In the genomic region with DNA sequence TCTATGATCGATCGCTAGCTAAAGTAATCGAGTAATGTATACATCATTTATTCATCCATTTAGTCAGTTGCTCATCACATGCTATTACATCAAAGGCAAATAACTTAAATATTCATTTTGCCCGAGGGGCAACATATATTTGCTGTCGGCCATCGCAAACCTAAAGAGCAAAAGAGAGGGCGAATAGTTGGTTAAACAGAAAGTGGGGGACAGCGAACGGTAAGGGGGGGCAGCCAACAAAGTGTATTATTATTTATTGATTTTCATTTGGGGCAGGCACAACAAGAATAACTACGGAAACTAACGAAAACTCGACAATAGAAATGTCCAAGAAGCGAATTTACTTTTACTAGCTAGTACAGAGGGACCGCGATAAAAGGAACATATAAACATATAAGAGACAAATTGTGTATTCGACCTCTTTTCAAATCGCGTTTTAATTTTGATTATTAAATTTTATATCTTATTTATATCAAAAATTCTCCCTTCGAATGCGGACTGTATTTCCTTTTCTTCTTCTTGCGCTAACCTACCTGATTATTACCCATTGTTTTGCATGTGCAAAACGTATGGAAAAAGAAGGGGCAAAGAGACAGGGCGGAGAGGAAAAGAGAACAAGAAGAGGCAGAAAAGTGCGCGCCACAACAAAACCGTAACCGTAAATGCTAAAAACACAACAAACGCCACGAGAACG, we compare ENCODE assay signal across 2 fruit fly cellular contexts.
A peak's percentile ranks its signal among the peaks of the same experiment; 100 is the strongest.
TF ChIP-seq lines count a peak whose summit lies in the region.

No protein-coding gene starts in this region.

TF ChIP-seq in whole organism, adult, 20 proteins besides CTCF, POLR2A, EP300 and RAD21 (continued from another document):
- TF ChIP-seq cic (GFP tag; optimal IDR thresholded peaks at IDR 0.05; lab: Kevin White, UChicago), result peak; percentile 47
- no peak for TF ChIP-seq Hr96 (GFP tag; optimal IDR thresholded peaks at IDR 0.05; lab: Kevin White, UChicago)
- no peak for TF ChIP-seq tj (GFP tag; optimal IDR thresholded peaks at IDR 0.05; lab: Kevin White, UChicago)
TF ChIP-seq in whole organism, adult: peak in this region for 10.

TF ChIP-seq in whole organism, embryonic, 481 proteins besides CTCF, POLR2A, EP300 and RAD21 (continued from another document and continues in another):
- TF ChIP-seq CG12942 (GFP tag; optimal IDR thresholded peaks at IDR 0.05; lab: Kevin White, UChicago), result no peak
- no peak for TF ChIP-seq ssp (GFP tag; IDR thresholded peaks at IDR 0.05; lab: Robert Waterston, UW)
- TF ChIP-seq vvl (GFP tag; IDR thresholded peaks at IDR 0.05; lab: Robert Waterston, UW), result no peak
- no peak for TF ChIP-seq CG8944 (GFP tag; optimal IDR thresholded peaks at IDR 0.05; lab: Kevin White, UChicago)
- TF ChIP-seq CG15514 (GFP tag; optimal IDR thresholded peaks at IDR 0.05; lab: Kevin White, UChicago), result peak; percentile 33
- TF ChIP-seq z (GFP tag; IDR thresholded peaks at IDR 0.05; lab: Robert Waterston, UW), result no peak
- TF ChIP-seq Xrp1 (GFP tag; IDR thresholded peaks at IDR 0.05; lab: Robert Waterston, UW), result peak; percentile 57; the same call in 1 of the 2 replicates
- TF ChIP-seq CG9797 (GFP tag; optimal IDR thresholded peaks at IDR 0.05; lab: Kevin White, UChicago), result no peak
- TF ChIP-seq CG3995 (GFP tag; optimal IDR thresholded peaks at IDR 0.05; lab: Kevin White, UChicago), result no peak
- TF ChIP-seq Ets65A (GFP tag; lab: Kevin White, UChicago), result peak; percentile 89
- no peak for TF ChIP-seq pan (optimal IDR thresholded peaks at IDR 0.05; lab: Kevin White, UChicago)
- peak in 1 of 2 experiments; percentile 45 for TF ChIP-seq pan (GFP tag; optimal IDR thresholded peaks at IDR 0.05 in 1 of 2, IDR thresholded peaks at IDR 0.05 in 1 of 2)
- TF ChIP-seq CG4360 (GFP tag; IDR thresholded peaks at IDR 0.05; lab: Robert Waterston, UW), result peak; percentile 34; the same call in 1 of the 2 replicates
- TF ChIP-seq Spps (tag; optimal IDR thresholded peaks at IDR 0.05; lab: Kevin White, UChicago), result no peak
- TF ChIP-seq Nf-YC (tag; optimal IDR thresholded peaks at IDR 0.05; lab: Kevin White, UChicago), result no peak
- TF ChIP-seq klu (GFP tag; IDR thresholded peaks at IDR 0.05; lab: Robert Waterston, UW), result no peak
- peak; percentile 42; the same call in 1 of the 2 replicates for TF ChIP-seq CG32767 (GFP tag; IDR thresholded peaks at IDR 0.05; lab: Robert Waterston, UW)
- TF ChIP-seq CG9609 (GFP tag; optimal IDR thresholded peaks at IDR 0.05; lab: Kevin White, UChicago), result no peak
- TF ChIP-seq psq (GFP tag; optimal IDR thresholded peaks at IDR 0.05; lab: Kevin White, UChicago), result no peak
- peak; percentile 46 for TF ChIP-seq B-H1 (GFP tag; IDR thresholded peaks at IDR 0.05; lab: Robert Waterston, UW)
- TF ChIP-seq CG2116 (GFP tag; optimal IDR thresholded peaks at IDR 0.05; lab: Kevin White, UChicago), result no peak
- no peak for TF ChIP-seq Ssrp (tag; optimal IDR thresholded peaks at IDR 0.05; lab: Kevin White, UChicago)
- TF ChIP-seq Atf6 (GFP tag; IDR thresholded peaks at IDR 0.05; lab: Robert Waterston, UW), result peak; percentile 90
- TF ChIP-seq CG32772 (GFP tag; IDR thresholded peaks at IDR 0.05; lab: Robert Waterston, UW), result 0 out of 2 replicates have a peak, but pooled peaks have one; percentile 15
- no peak for TF ChIP-seq dan (GFP tag; IDR thresholded peaks at IDR 0.05; lab: Robert Waterston, UW)
- TF ChIP-seq C15 (GFP tag; IDR thresholded peaks at IDR 0.05; lab: Robert Waterston, UW), result 0 out of 3 replicates have a peak, but pooled peaks have one; percentile 5
- no peak for TF ChIP-seq CG31388 (GFP tag; optimal IDR thresholded peaks at IDR 0.05; lab: Kevin White, UChicago)
- TF ChIP-seq chn (GFP tag; optimal IDR thresholded peaks at IDR 0.05; lab: Kevin White, UChicago), result no peak
- no peak for TF ChIP-seq kah (GFP tag; optimal IDR thresholded peaks at IDR 0.05; lab: Kevin White, UChicago)
- TF ChIP-seq gce (GFP tag; IDR thresholded peaks at IDR 0.05; lab: Robert Waterston, UW), result no peak; the same call in 2 of the 3 replicates
- TF ChIP-seq cwo (GFP tag; optimal IDR thresholded peaks at IDR 0.05; lab: Kevin White, UChicago), result peak; percentile 5
- peak; percentile 22 for TF ChIP-seq ind (GFP tag; optimal IDR thresholded peaks at IDR 0.05; lab: Kevin White, UChicago)
- peak; percentile 17 for TF ChIP-seq CG15011 (GFP tag; optimal IDR thresholded peaks at IDR 0.05; lab: Kevin White, UChicago)
- no peak for TF ChIP-seq CG8089 (GFP tag; optimal IDR thresholded peaks at IDR 0.05; lab: Kevin White, UChicago)
- TF ChIP-seq br (optimal IDR thresholded peaks at IDR 0.05; lab: Kevin White, UChicago), result no peak
- no peak for TF ChIP-seq lov (optimal IDR thresholded peaks at IDR 0.05; lab: Kevin White, UChicago)
- TF ChIP-seq lov (GFP tag; IDR thresholded peaks at IDR 0.05; lab: Robert Waterston, UW), result no peak
- no peak for TF ChIP-seq Dll (GFP tag; IDR thresholded peaks at IDR 0.05; lab: Robert Waterston, UW; ENCODE audit: partially characterized antibody)
- no peak for TF ChIP-seq en (GFP tag; optimal IDR thresholded peaks at IDR 0.05; lab: Kevin White, UChicago)
- no peak for TF ChIP-seq YL-1 (GFP tag; optimal IDR thresholded peaks at IDR 0.05; lab: Kevin White, UChicago)
- no peak for TF ChIP-seq trem (tag; optimal IDR thresholded peaks at IDR 0.05; lab: Kevin White, UChicago)
- peak; percentile 60 for TF ChIP-seq dysf (GFP tag; IDR thresholded peaks at IDR 0.05; lab: Robert Waterston, UW)
- TF ChIP-seq Dip3 (GFP tag; optimal IDR thresholded peaks at IDR 0.05; lab: Kevin White, UChicago), result no peak
- TF ChIP-seq Doc3 (GFP tag; IDR thresholded peaks at IDR 0.05; lab: Robert Waterston, UW; ENCODE audit: partially characterized antibody), result no peak
- TF ChIP-seq jumu (GFP tag; optimal IDR thresholded peaks at IDR 0.05; lab: Kevin White, UChicago), result no peak
- no peak for TF ChIP-seq fru (optimal IDR thresholded peaks at IDR 0.05; lab: Kevin White, UChicago)
- TF ChIP-seq Lpt (GFP tag; optimal IDR thresholded peaks at IDR 0.05; lab: Kevin White, UChicago), result no peak
- no peak for TF ChIP-seq ftz-f1 (GFP tag; optimal IDR thresholded peaks at IDR 0.05; lab: Kevin White, UChicago)
- TF ChIP-seq CG18619 (GFP tag; optimal IDR thresholded peaks at IDR 0.05; lab: Kevin White, UChicago), result no peak
- TF ChIP-seq fd96Cb (tag; optimal IDR thresholded peaks at IDR 0.05; lab: Kevin White, UChicago), result peak; percentile 13
- TF ChIP-seq Hmr (GFP tag; optimal IDR thresholded peaks at IDR 0.05; lab: Kevin White, UChicago), result no peak
- no peak for TF ChIP-seq CG13296 (GFP tag; optimal IDR thresholded peaks at IDR 0.05; lab: Kevin White, UChicago)
- TF ChIP-seq gcm2 (GFP tag; optimal IDR thresholded peaks at IDR 0.05; lab: Kevin White, UChicago), result no peak
- no peak for TF ChIP-seq wor (GFP tag; IDR thresholded peaks at IDR 0.05; lab: Robert Waterston, UW)
- TF ChIP-seq Poxn (GFP tag; IDR thresholded peaks at IDR 0.05; lab: Robert Waterston, UW), result peak; percentile 41; the same call in 1 of the 2 replicates
- TF ChIP-seq dati (GFP tag; IDR thresholded peaks at IDR 0.05; lab: Robert Waterston, UW), result no peak
- TF ChIP-seq amos (GFP tag; IDR thresholded peaks at IDR 0.05; lab: Robert Waterston, UW; ENCODE audit: partially characterized antibody), result no peak
- peak; percentile 65 for TF ChIP-seq crol (GFP tag; IDR thresholded peaks at IDR 0.05; lab: Robert Waterston, UW)
- no peak for TF ChIP-seq CG6175 (GFP tag; IDR thresholded peaks at IDR 0.05; lab: Robert Waterston, UW)
- no peak for TF ChIP-seq HLH54F (GFP tag; optimal IDR thresholded peaks at IDR 0.05; lab: Kevin White, UChicago)
- no peak for TF ChIP-seq CG10654 (GFP tag; optimal IDR thresholded peaks at IDR 0.05; lab: Kevin White, UChicago)
- TF ChIP-seq jing (GFP tag; optimal IDR thresholded peaks at IDR 0.05; lab: Kevin White, UChicago), result no peak
- TF ChIP-seq CG6683 (GFP tag; optimal IDR thresholded peaks at IDR 0.05; lab: Kevin White, UChicago), result no peak
- TF ChIP-seq Hey (tag; optimal IDR thresholded peaks at IDR 0.05; lab: Kevin White, UChicago), result no peak
- TF ChIP-seq zf30C (GFP tag; optimal IDR thresholded peaks at IDR 0.05; lab: Kevin White, UChicago), result no peak
- no peak for TF ChIP-seq Gsc (GFP tag; IDR thresholded peaks at IDR 0.05; lab: Robert Waterston, UW)
- no peak for TF ChIP-seq pb (GFP tag; optimal IDR thresholded peaks at IDR 0.05; lab: Kevin White, UChicago)
- TF ChIP-seq CG4328 (GFP tag; optimal IDR thresholded peaks at IDR 0.05; lab: Kevin White, UChicago), result no peak
- no peak for TF ChIP-seq fd64A (GFP tag; optimal IDR thresholded peaks at IDR 0.05; lab: Kevin White, UChicago)
- no peak for TF ChIP-seq onecut (GFP tag; IDR thresholded peaks at IDR 0.05; lab: Robert Waterston, UW)
- no peak for TF ChIP-seq ewg (GFP tag; optimal IDR thresholded peaks at IDR 0.05; lab: Kevin White, UChicago)
- no peak for TF ChIP-seq Mad (GFP tag; optimal IDR thresholded peaks at IDR 0.05; lab: Kevin White, UChicago)
- no peak for TF ChIP-seq eve (GFP tag; optimal IDR thresholded peaks at IDR 0.05; lab: Kevin White, UChicago)
- TF ChIP-seq CG30020 (tag; optimal IDR thresholded peaks at IDR 0.05; lab: Kevin White, UChicago), result no peak
- TF ChIP-seq CG9876 (GFP tag; optimal IDR thresholded peaks at IDR 0.05; lab: Kevin White, UChicago), result no peak
- no peak for TF ChIP-seq Hr78 (GFP tag; optimal IDR thresholded peaks at IDR 0.05; lab: Kevin White, UChicago)
- TF ChIP-seq sima (GFP tag; optimal IDR thresholded peaks at IDR 0.05; lab: Kevin White, UChicago), result no peak
- TF ChIP-seq CG13624 (GFP tag; optimal IDR thresholded peaks at IDR 0.05; lab: Kevin White, UChicago), result no peak
- no peak for TF ChIP-seq schlank (tag; optimal IDR thresholded peaks at IDR 0.05; lab: Kevin White, UChicago)
- TF ChIP-seq CG11723 (GFP tag; optimal IDR thresholded peaks at IDR 0.05; lab: Kevin White, UChicago), result peak; percentile 31
- no peak for TF ChIP-seq dimm (GFP tag; IDR thresholded peaks at IDR 0.05; lab: Robert Waterston, UW)
- TF ChIP-seq CG6854 (GFP tag; optimal IDR thresholded peaks at IDR 0.05; lab: Kevin White, UChicago), result no peak
- no peak for TF ChIP-seq BEAF-32 (GFP tag; optimal IDR thresholded peaks at IDR 0.05; lab: Kevin White, UChicago)
- no peak for TF ChIP-seq Jarid2 (GFP tag; optimal IDR thresholded peaks at IDR 0.05; lab: Kevin White, UChicago)
- no peak for TF ChIP-seq trh (GFP tag; optimal IDR thresholded peaks at IDR 0.05; lab: Kevin White, UChicago)
- no peak for TF ChIP-seq stwl (tag; optimal IDR thresholded peaks at IDR 0.05; lab: Kevin White, UChicago)
- TF ChIP-seq CG8765 (GFP tag; IDR thresholded peaks at IDR 0.05; lab: Robert Waterston, UW), result no peak; the same call in 1 of the 2 replicates
- peak; percentile 40 for TF ChIP-seq CG7372 (GFP tag; IDR thresholded peaks at IDR 0.05; lab: Robert Waterston, UW)
- peak; percentile 66 for TF ChIP-seq Taf1 (GFP tag; IDR thresholded peaks at IDR 0.05; lab: Robert Waterston, UW)
- TF ChIP-seq gsb (GFP tag; IDR thresholded peaks at IDR 0.05; lab: Robert Waterston, UW), result peak; percentile 5; the same call in 1 of the 2 replicates
- no peak for TF ChIP-seq btn (GFP tag; optimal IDR thresholded peaks at IDR 0.05; lab: Kevin White, UChicago)
- TF ChIP-seq gsb-n (tag; optimal IDR thresholded peaks at IDR 0.05; lab: Kevin White, UChicago), result no peak
- TF ChIP-seq CG10543 (GFP tag; optimal IDR thresholded peaks at IDR 0.05; lab: Kevin White, UChicago), result no peak
- TF ChIP-seq eyg (GFP tag; optimal IDR thresholded peaks at IDR 0.05; lab: Kevin White, UChicago), result no peak
- no peak for TF ChIP-seq Camta (GFP tag; optimal IDR thresholded peaks at IDR 0.05; lab: Kevin White, UChicago)
- TF ChIP-seq MESR4 (GFP tag; optimal IDR thresholded peaks at IDR 0.05; lab: Kevin White, UChicago), result no peak
- TF ChIP-seq CG10565 (GFP tag; optimal IDR thresholded peaks at IDR 0.05; lab: Kevin White, UChicago), result no peak
- TF ChIP-seq dm (GFP tag; optimal IDR thresholded peaks at IDR 0.05; lab: Kevin White, UChicago), result no peak
- no peak for TF ChIP-seq CG1602 (GFP tag; optimal IDR thresholded peaks at IDR 0.05; lab: Kevin White, UChicago)
- no peak for TF ChIP-seq CG16815 (GFP tag; optimal IDR thresholded peaks at IDR 0.05; lab: Kevin White, UChicago)
- no peak for TF ChIP-seq CG15073 (GFP tag; optimal IDR thresholded peaks at IDR 0.05; lab: Kevin White, UChicago)
- 0 out of 3 replicates have a peak, but pooled peaks have one; percentile 20 for TF ChIP-seq zfh1 (GFP tag; IDR thresholded peaks at IDR 0.05; lab: Robert Waterston, UW)
- no peak for TF ChIP-seq tup (GFP tag; optimal IDR thresholded peaks at IDR 0.05; lab: Kevin White, UChicago)
- TF ChIP-seq otp (GFP tag; IDR thresholded peaks at IDR 0.05; lab: Robert Waterston, UW), result 0 out of 3 replicates have a peak, but pooled peaks have one; percentile 8
- TF ChIP-seq CG11085 (GFP tag; IDR thresholded peaks at IDR 0.05; lab: Robert Waterston, UW), result peak; percentile 45; the same call in 1 of the 2 replicates
- peak; percentile 43 for TF ChIP-seq CG3281 (GFP tag; optimal IDR thresholded peaks at IDR 0.05; lab: Kevin White, UChicago)
- no peak for TF ChIP-seq gt (GFP tag; IDR thresholded peaks at IDR 0.05; lab: Robert Waterston, UW)
- no peak for TF ChIP-seq Sin3A (optimal IDR thresholded peaks at IDR 0.05; lab: Kevin White, UChicago)
- TF ChIP-seq fd3F (GFP tag; optimal IDR thresholded peaks at IDR 0.05; lab: Kevin White, UChicago), result peak; percentile 38
- no peak for TF ChIP-seq pum (GFP tag; optimal IDR thresholded peaks at IDR 0.05; lab: Kevin White, UChicago)
- TF ChIP-seq CG7357 (GFP tag; IDR thresholded peaks at IDR 0.05; lab: Robert Waterston, UW), result peak; percentile 41; the same call in 1 of the 3 replicates
- no peak for TF ChIP-seq odd (GFP tag; optimal IDR thresholded peaks at IDR 0.05; lab: Kevin White, UChicago)
- TF ChIP-seq CG33557 (GFP tag; optimal IDR thresholded peaks at IDR 0.05; lab: Kevin White, UChicago), result no peak
- no peak for TF ChIP-seq HmgD (GFP tag; optimal IDR thresholded peaks at IDR 0.05; lab: Kevin White, UChicago)
- TF ChIP-seq shn (GFP tag; optimal IDR thresholded peaks at IDR 0.05; lab: Kevin White, UChicago), result no peak
- TF ChIP-seq crp (GFP tag; optimal IDR thresholded peaks at IDR 0.05; lab: Kevin White, UChicago), result no peak
- no peak for TF ChIP-seq sim (GFP tag; IDR thresholded peaks at IDR 0.05; lab: Robert Waterston, UW)
- TF ChIP-seq chif (GFP tag; optimal IDR thresholded peaks at IDR 0.05; lab: Kevin White, UChicago), result no peak
- no peak for TF ChIP-seq CG15601 (tag; optimal IDR thresholded peaks at IDR 0.05; lab: Kevin White, UChicago)
- TF ChIP-seq CG14441 (GFP tag; IDR thresholded peaks at IDR 0.05; lab: Robert Waterston, UW), result peak; percentile 30; the same call in 1 of the 2 replicates
- TF ChIP-seq Dek (tag; optimal IDR thresholded peaks at IDR 0.05; lab: Kevin White, UChicago), result peak; percentile 46
- no peak for TF ChIP-seq HmgZ (tag; optimal IDR thresholded peaks at IDR 0.05; lab: Kevin White, UChicago)
- TF ChIP-seq CG7963 (GFP tag; IDR thresholded peaks at IDR 0.05; lab: Robert Waterston, UW; ENCODE audit: partially characterized antibody), result no peak
